Worm (Caenorhabditis elegans): ENCODE results near the gene srd-42.

- TF ChIP-seq snpc-4 (tag; optimal IDR thresholded peaks at IDR 0.05), result no peak
- no peak for TF ChIP-seq ztf-11 (tag; optimal IDR thresholded peaks at IDR 0.05)
- no peak for TF ChIP-seq aly-2 (tag; optimal IDR thresholded peaks at IDR 0.05)
- TF ChIP-seq nhr-67 (tag; optimal IDR thresholded peaks at IDR 0.05), result no peak
- no peak for TF ChIP-seq ceh-82 (tag; optimal IDR thresholded peaks at IDR 0.05)
- TF ChIP-seq fkh-10 (GFP tag; optimal IDR thresholded peaks at IDR 0.05), result no peak
- TF ChIP-seq fos-1 (tag; optimal IDR thresholded peaks at IDR 0.05), result no peak
- peak; percentile 58 for TF ChIP-seq ama-1 (optimal IDR thresholded peaks at IDR 0.05)
- TF ChIP-seq nhr-77 (tag; optimal IDR thresholded peaks at IDR 0.05), result no peak
- no peak for TF ChIP-seq tbx-2 (tag; optimal IDR thresholded peaks at IDR 0.05)
- no peak for TF ChIP-seq ceh-16 (tag; optimal IDR thresholded peaks at IDR 0.05)
- TF ChIP-seq mdl-1 (tag; optimal IDR thresholded peaks at IDR 0.05), result no peak
These were observed 19.6 kb upstream of the srd-42 start, which contains the start of gene F46G10.2 for ce11 chrX:13322886-13323285.
